Fruit fly (Drosophila melanogaster) whole organism, adult: Measurements from ENCODE around the gene CG7806.

Experiments
- CG11617 ChIP-seq: fragments of 200-800 bp; sonication (Bioruptor generic); optimal IDR thresholded peaks from 2 replicates; lab custom pipeline; 2017; ENCODE audit warnings: mild to moderate bottlenecking, missing biosample characterization, missing genetic modification reagents, missing genetic modification characterization
- CG12768 ChIP-seq: fragments of 200-800 bp; sonication (Bioruptor generic); optimal IDR thresholded peaks from 2 replicates; lab custom pipeline; 2017; ENCODE audit warnings: missing biosample characterization, missing genetic modification characterization, mild to moderate bottlenecking, moderate library complexity, missing genetic modification reagents
- CG14711 ChIP-seq: fragments of 200-800 bp; sonication (Bioruptor generic); optimal IDR thresholded peaks from 2 replicates; lab custom pipeline; 2018; ENCODE audit warnings: missing biosample characterization, mild to moderate bottlenecking, missing genetic modification characterization, moderate library complexity
- CG1620 ChIP-seq: fragments of 200-800 bp; sonication (Bioruptor generic); optimal IDR thresholded peaks from 2 replicates; lab custom pipeline; 2016; ENCODE audit warnings: missing biosample characterization, missing genetic modification characterization
- CG33017 ChIP-seq: fragments of 200-800 bp; sonication (Bioruptor generic); optimal IDR thresholded peaks from 2 replicates; lab custom pipeline; 2018; ENCODE audit warnings: missing biosample characterization, mild to moderate bottlenecking, missing genetic modification characterization, moderate library complexity
- CG5204 ChIP-seq: fragments of 200-800 bp; sonication (Bioruptor generic); optimal IDR thresholded peaks from 2 replicates; lab custom pipeline; 2016; ENCODE audit warnings: missing biosample characterization, missing genetic modification characterization
- CG7045 ChIP-seq: fragments of 200-800 bp; sonication (Bioruptor generic); optimal IDR thresholded peaks from 2 replicates; lab custom pipeline; 2017; ENCODE audit warnings: missing biosample characterization, mild to moderate bottlenecking, missing genetic modification characterization
- CG7101 ChIP-seq: fragments of 200-800 bp; sonication (Bioruptor generic); optimal IDR thresholded peaks from 2 replicates; lab custom pipeline; 2018; ENCODE audit warnings: missing biosample characterization, mild to moderate bottlenecking, missing genetic modification characterization, moderate library complexity
- Clk ChIP-seq: fragments of 200-800 bp; sonication (Bioruptor generic); optimal IDR thresholded peaks from 2 replicates; lab custom pipeline; 2017; ENCODE audit warnings: missing biosample characterization, missing genetic modification characterization
- Crg-1 ChIP-seq: fragments of 200-800 bp; sonication (Bioruptor generic); optimal IDR thresholded peaks from 2 replicates; lab custom pipeline; 2016; ENCODE audit warnings: missing biosample characterization, missing genetic modification characterization
- Hr96 ChIP-seq: fragments of 200-800 bp; sonication (Bioruptor generic); optimal IDR thresholded peaks from 2 replicates; lab custom pipeline; 2016; ENCODE audit warnings: missing biosample characterization, missing genetic modification characterization
- Mnt ChIP-seq: fragments of 200-800 bp; sonication (Bioruptor generic); optimal IDR thresholded peaks from 2 replicates; lab custom pipeline; 2016; ENCODE audit warnings: missing biosample characterization, mild to moderate bottlenecking, missing genetic modification characterization
- bab1 ChIP-seq: fragments of 200-800 bp; sonication (Bioruptor generic); optimal IDR thresholded peaks from 3 replicates; lab custom pipeline; 2019; ENCODE audit warnings: missing biosample characterization, mild to moderate bottlenecking, missing genetic modification characterization, moderate library complexity
- cic ChIP-seq: fragments of 200-800 bp; sonication (Bioruptor generic); optimal IDR thresholded peaks from 2 replicates; lab custom pipeline; 2017; ENCODE audit warnings: missing biosample characterization, mild to moderate bottlenecking, missing genetic modification characterization, moderate library complexity
- cnc ChIP-seq, 2 experiments: fragments of >200 bp; optimal IDR thresholded peaks; 2 replicates each; lab custom pipeline; 2017
- kay ChIP-seq: fragments of 200-800 bp; sonication (Bioruptor generic); peaks from one replicate; lab custom pipeline; 2016; ENCODE audit warnings: missing biosample characterization, missing genetic modification characterization, borderline replicate concordance
- ovo ChIP-seq: fragments of 200-800 bp; sonication (Bioruptor generic); optimal IDR thresholded peaks from 2 replicates; lab custom pipeline; 2016; ENCODE audit warnings: missing biosample characterization, missing genetic modification characterization
- pad ChIP-seq: fragments of 200-800 bp; sonication (Bioruptor generic); optimal IDR thresholded peaks from 3 replicates; lab custom pipeline; 2017; ENCODE audit warnings: missing biosample characterization, missing genetic modification characterization, mild to moderate bottlenecking, moderate library complexity, missing genetic modification reagents
- tj ChIP-seq: fragments of 200-800 bp; sonication (Bioruptor generic); optimal IDR thresholded peaks from 3 replicates; lab custom pipeline; 2017; ENCODE audit warnings: missing biosample characterization, mild to moderate bottlenecking, missing genetic modification characterization, moderate library complexity
- toe ChIP-seq: fragments of 200-800 bp; sonication (Bioruptor generic); optimal IDR thresholded peaks from 2 replicates; lab custom pipeline; 2016; ENCODE audit warnings: missing biosample characterization, missing genetic modification characterization

The CG7806 gene

dm6 chr2L:8274127-8274526 is 37.1 kb upstream of the CG7806 start:
- TF ChIP-seq CG33017 (tag; lab: Kevin White, UChicago) = no peak
- TF ChIP-seq cic = no peak

- peak; percentile 47 for TF ChIP-seq bab1
- TF ChIP-seq CG14711 (tag; lab: Kevin White, UChicago) = peak; percentile 22
- TF ChIP-seq kay (GFP tag; lab: Kevin White, UChicago) = peak; percentile 14
- TF ChIP-seq CG7101 = no peak
Measured at dm6 chr2L:8274958-8275584, 36.1 kb upstream of the CG7806 start.

dm6 chr2L:8276287-8276686 is 34.9 kb upstream of the CG7806 start:
- TF ChIP-seq CG7101 (no peak), toe (GFP tag; lab: Kevin White, UChicago) (no peak), kay (GFP tag; lab: Kevin White, UChicago) (no peak), Clk (GFP tag; lab: Kevin White, UChicago) (no peak), Crg-1 (GFP tag; lab: Kevin White, UChicago) (no peak), Hr96 (GFP tag; lab: Kevin White, UChicago) (no peak), pad (no peak), CG7045 (GFP tag; lab: Kevin White, UChicago) (no peak), cnc (optimal IDR thresholded peaks at IDR 0.05; lab: Kevin White, UChicago) (no peak), cic (no peak), CG12768 (GFP tag; lab: Kevin White, UChicago) (no peak), bab1 (no peak), ovo (GFP tag; lab: Kevin White, UChicago) (no peak)

dm6 chr2L:8276880-8277279 is 34.3 kb upstream of the CG7806 start:
- TF ChIP-seq tj (GFP tag; lab: Kevin White, UChicago) (peak; percentile 53), CG14711 (tag; lab: Kevin White, UChicago) (peak; percentile 42), CG7101 (no peak)

dm6 chr2L:8277561-8278201 is 33.5 kb upstream of the CG7806 start:
- peak; percentile 98 for TF ChIP-seq CG7101
- peak; percentile 89 for TF ChIP-seq tj (GFP tag; lab: Kevin White, UChicago)
- peak; percentile 95 for TF ChIP-seq CG14711 (tag; lab: Kevin White, UChicago)
- peak; percentile 97 for TF ChIP-seq kay (GFP tag; lab: Kevin White, UChicago)
- TF ChIP-seq CG33017 (tag; lab: Kevin White, UChicago) = peak; percentile 95
- TF ChIP-seq CG11617 = peak; percentile 96
- no peak for TF ChIP-seq cnc (optimal IDR thresholded peaks at IDR 0.05; lab: Kevin White, UChicago)
- TF ChIP-seq toe (GFP tag; lab: Kevin White, UChicago) = peak; percentile 78
- peak; percentile 91 for TF ChIP-seq CG1620 (GFP tag; lab: Kevin White, UChicago)
- peak; percentile 90 for TF ChIP-seq Clk (GFP tag; lab: Kevin White, UChicago)
- peak; percentile 89 for TF ChIP-seq CG5204 (GFP tag; lab: Kevin White, UChicago)
- peak; percentile 94 for TF ChIP-seq pad
- peak; percentile 94 for TF ChIP-seq CG12768 (GFP tag; lab: Kevin White, UChicago)
- peak; percentile 76 for TF ChIP-seq ovo (GFP tag; lab: Kevin White, UChicago)
- TF ChIP-seq Mnt = peak; percentile 88
- TF ChIP-seq cic = peak; percentile 54
- TF ChIP-seq Hr96 (GFP tag; lab: Kevin White, UChicago) = peak; percentile 77
- peak; percentile 91 for TF ChIP-seq CG7045 (GFP tag; lab: Kevin White, UChicago)
- peak; percentile 92 for TF ChIP-seq Crg-1 (GFP tag; lab: Kevin White, UChicago)
- TF ChIP-seq bab1 = peak; percentile 98

dm6 chr2L:8279400-8280065 is 31.7 kb upstream of the CG7806 start:
- TF ChIP-seq tj (GFP tag; lab: Kevin White, UChicago) (no peak), pad (no peak), CG1620 (GFP tag; lab: Kevin White, UChicago) (no peak), CG14711 (tag; lab: Kevin White, UChicago) (no peak), kay (GFP tag; lab: Kevin White, UChicago) (no peak), cnc (optimal IDR thresholded peaks at IDR 0.05; lab: Kevin White, UChicago) (no peak), CG5204 (GFP tag; lab: Kevin White, UChicago) (no peak)

- no peak for TF ChIP-seq pad
- TF ChIP-seq Hr96 (GFP tag; lab: Kevin White, UChicago) = no peak
- TF ChIP-seq CG14711 (tag; lab: Kevin White, UChicago) = no peak
- no peak for TF ChIP-seq Clk (GFP tag; lab: Kevin White, UChicago)
- TF ChIP-seq CG33017 (tag; lab: Kevin White, UChicago) = no peak
- no peak for TF ChIP-seq ovo (GFP tag; lab: Kevin White, UChicago)
- no peak for TF ChIP-seq CG5204 (GFP tag; lab: Kevin White, UChicago)
- TF ChIP-seq CG11617 = no peak
- TF ChIP-seq toe (GFP tag; lab: Kevin White, UChicago) = no peak
- no peak for TF ChIP-seq tj (GFP tag; lab: Kevin White, UChicago)
Measured at dm6 chr2L:8280225-8280624, 31.0 kb upstream of the CG7806 start.
